Fruit fly (Drosophila melanogaster) whole organism, prepupa: ENCODE results near the gene Prp40.
A peak's percentile ranks its signal among the peaks of the same experiment; 100 is the strongest.

Experiments used
- CG10631 ChIP-seq: fragments of 200-800 bp; sonication (Bioruptor generic); optimal IDR thresholded peaks from 2 replicates; lab custom pipeline; 2016; ENCODE audit warnings: missing biosample characterization, missing genetic modification characterization
- CG10669 ChIP-seq: fragments of 200-800 bp; sonication (Bioruptor generic); optimal IDR thresholded peaks from 3 replicates; lab custom pipeline; 2018; ENCODE audit warnings: missing biosample characterization, mild to moderate bottlenecking, missing genetic modification characterization, moderate library complexity
- CG11294 ChIP-seq: fragments of 200-800 bp; sonication (Bioruptor generic); IDR thresholded peaks from 2 replicates; pipeline ENCODE4 v1.3.6; 2022; ENCODE audit warnings: missing biosample characterization, missing genetic modification characterization
- CG11762 ChIP-seq: fragments of 200-800 bp; sonication (Bioruptor generic); optimal IDR thresholded peaks from 3 replicates; lab custom pipeline; 2016; ENCODE audit warnings: missing biosample characterization, missing genetic modification characterization; ENCODE audit not compliant: insufficient read depth
- CG11902 ChIP-seq: fragments of 200-800 bp; sonication (Bioruptor generic); optimal IDR thresholded peaks from 3 replicates; lab custom pipeline; 2016; ENCODE audit warnings: missing biosample characterization, missing genetic modification characterization
- CG15336 ChIP-seq: fragments of 200-800 bp; sonication (Bioruptor generic); IDR thresholded peaks from 2 replicates; pipeline ENCODE4 v1.3.6; 2022; ENCODE audit warnings: missing biosample characterization, missing genetic modification characterization
- CG3032 ChIP-seq: fragments of 200-800 bp; optimal IDR thresholded peaks from 2 replicates; lab custom pipeline; 2019; ENCODE audit warnings: missing biosample characterization, mild to moderate bottlenecking, missing genetic modification characterization, moderate library complexity
- CG31627 ChIP-seq: fragments of 200-800 bp; sonication (Bioruptor generic); optimal IDR thresholded peaks from 3 replicates; lab custom pipeline; 2016; ENCODE audit warnings: missing biosample characterization, missing genetic modification characterization
- CG32006 ChIP-seq: fragments of 200-800 bp; sonication (Bioruptor generic); optimal IDR thresholded peaks from 3 replicates; lab custom pipeline; 2017; ENCODE audit warnings: missing biosample characterization, mild to moderate bottlenecking, missing genetic modification characterization
- CG34406 ChIP-seq: fragments of 200-800 bp; sonication (Bioruptor generic); optimal IDR thresholded peaks from 3 replicates; lab custom pipeline; 2016; ENCODE audit warnings: missing biosample characterization, missing genetic modification characterization
- CG3919 ChIP-seq: fragments of 200-800 bp; sonication (Bioruptor generic); optimal IDR thresholded peaks from 3 replicates; lab custom pipeline; 2016; ENCODE audit warnings: missing biosample characterization, missing genetic modification characterization
- CG4318 ChIP-seq: fragments of 200-800 bp; sonication (Bioruptor generic); optimal IDR thresholded peaks from 3 replicates; lab custom pipeline; 2017; ENCODE audit warnings: missing biosample characterization, mild to moderate bottlenecking, missing genetic modification characterization
- CG6276 ChIP-seq: fragments of 200-800 bp; sonication (Bioruptor generic); optimal IDR thresholded peaks from 2 replicates; lab custom pipeline; 2017; ENCODE audit warnings: missing biosample characterization, mild to moderate bottlenecking, missing genetic modification characterization
- CG6792 ChIP-seq: fragments of 200-800 bp; sonication (Bioruptor generic); optimal IDR thresholded peaks from 3 replicates; lab custom pipeline; 2016; ENCODE audit warnings: missing biosample characterization, missing genetic modification characterization
- CG6808 ChIP-seq: fragments of 200-800 bp; sonication (Bioruptor generic); optimal IDR thresholded peaks from 3 replicates; lab custom pipeline; 2017; ENCODE audit warnings: missing biosample characterization, missing genetic modification characterization, mild to moderate bottlenecking, moderate library complexity, missing genetic modification reagents
- CG6854 ChIP-seq: fragments of 200-800 bp; sonication (Bioruptor generic); optimal IDR thresholded peaks from 2 replicates; lab custom pipeline; 2017; ENCODE audit warnings: missing biosample characterization, mild to moderate bottlenecking, missing genetic modification characterization
- CG7368 ChIP-seq: fragments of 200-800 bp; sonication (Bioruptor generic); optimal IDR thresholded peaks from 3 replicates; lab custom pipeline; 2016; ENCODE audit warnings: missing biosample characterization, missing genetic modification characterization
- CG8119 ChIP-seq: fragments of 200-800 bp; sonication (Bioruptor generic); IDR thresholded peaks from 3 replicates; pipeline ENCODE4 v1.3.6; 2022; ENCODE audit warnings: missing biosample characterization, missing genetic modification characterization
- CG8319 ChIP-seq: fragments of 200-800 bp; sonication (Bioruptor generic); optimal IDR thresholded peaks from 3 replicates; lab custom pipeline; 2016; ENCODE audit warnings: missing biosample characterization, missing genetic modification characterization
- CG8632 ChIP-seq: fragments of 200-800 bp; sonication (Bioruptor generic); optimal IDR thresholded peaks from 3 replicates; lab custom pipeline; 2016; ENCODE audit warnings: missing biosample characterization, missing genetic modification characterization
- Eip75B ChIP-seq: fragments of 200-800 bp; sonication (Bioruptor generic); optimal IDR thresholded peaks from 3 replicates; lab custom pipeline; 2016; ENCODE audit warnings: missing biosample characterization, missing genetic modification characterization
- Eip93F ChIP-seq: fragments of 200-800 bp; sonication (Bioruptor generic); optimal IDR thresholded peaks from 2 replicates; lab custom pipeline; 2016; ENCODE audit warnings: missing biosample characterization, mild to moderate bottlenecking, missing genetic modification characterization
- Ets21C ChIP-seq: fragments of 200-800 bp; sonication (Bioruptor generic); optimal IDR thresholded peaks from 3 replicates; lab custom pipeline; 2016; ENCODE audit warnings: missing biosample characterization, missing genetic modification characterization
- Ets96B ChIP-seq: fragments of 200-800 bp; optimal IDR thresholded peaks from 2 replicates; lab custom pipeline; 2019; ENCODE audit warnings: missing biosample characterization, mild to moderate bottlenecking, missing genetic modification characterization, moderate library complexity
- Gug ChIP-seq: fragments of 200-800 bp; sonication (Bioruptor generic); IDR thresholded peaks from 2 replicates; pipeline ENCODE4 v1.3.6; 2022; ENCODE audit warnings: missing biosample characterization, missing genetic modification characterization
- Hr38 ChIP-seq: sonication (Bioruptor generic); optimal IDR thresholded peaks from 2 replicates; lab custom pipeline; 2016; ENCODE audit warnings: missing biosample characterization, missing genetic modification characterization
- Hr4 ChIP-seq: fragments of 200-800 bp; sonication (Bioruptor generic); optimal IDR thresholded peaks from 3 replicates; lab custom pipeline; 2016; ENCODE audit warnings: missing biosample characterization, missing genetic modification characterization
- Lpt ChIP-seq: fragments of 200-800 bp; sonication (Bioruptor generic); optimal IDR thresholded peaks from 3 replicates; lab custom pipeline; 2016; ENCODE audit warnings: missing biosample characterization, missing genetic modification characterization
- Met ChIP-seq: fragments of 200-800 bp; sonication (Bioruptor generic); optimal IDR thresholded peaks from 3 replicates; lab custom pipeline; 2016; ENCODE audit warnings: missing biosample characterization, missing genetic modification characterization
- OdsH ChIP-seq: fragments of 200-800 bp; sonication (Bioruptor generic); optimal IDR thresholded peaks from 3 replicates; lab custom pipeline; 2016; ENCODE audit warnings: missing biosample characterization, missing genetic modification characterization
- Smox ChIP-seq: fragments of 200-800 bp; sonication (Bioruptor generic); optimal IDR thresholded peaks from 3 replicates; lab custom pipeline; 2016; ENCODE audit warnings: missing biosample characterization, missing genetic modification characterization
- Sox102F ChIP-seq: fragments of 200-800 bp; sonication (Bioruptor generic); optimal IDR thresholded peaks from 2 replicates; lab custom pipeline; 2016; ENCODE audit warnings: missing biosample characterization, mild to moderate bottlenecking, missing genetic modification characterization
- Sox14 ChIP-seq: fragments of 200-800 bp; sonication (Bioruptor generic); optimal IDR thresholded peaks from 3 replicates; lab custom pipeline; 2016; ENCODE audit warnings: missing biosample characterization, missing genetic modification characterization
- Sox15 ChIP-seq: fragments of 200-800 bp; sonication (Bioruptor generic); optimal IDR thresholded peaks from 3 replicates; lab custom pipeline; 2016; ENCODE audit warnings: missing biosample characterization, missing genetic modification characterization
- achi ChIP-seq: fragments of 200-800 bp; sonication (Bioruptor generic); optimal IDR thresholded peaks from 3 replicates; lab custom pipeline; 2016; ENCODE audit warnings: missing biosample characterization, missing genetic modification characterization
- acj6 ChIP-seq: fragments of 200-800 bp; sonication (Bioruptor generic); optimal IDR thresholded peaks from 3 replicates; lab custom pipeline; 2016; ENCODE audit warnings: missing biosample characterization, missing genetic modification characterization
- cyc ChIP-seq: fragments of 200-800 bp; sonication (Bioruptor generic); optimal IDR thresholded peaks from 3 replicates; lab custom pipeline; 2016; ENCODE audit warnings: missing biosample characterization, missing genetic modification characterization
- dac ChIP-seq: fragments of 200-800 bp; sonication (Bioruptor generic); optimal IDR thresholded peaks from 2 replicates; lab custom pipeline; 2017; ENCODE audit warnings: missing biosample characterization, mild to moderate bottlenecking, missing genetic modification characterization
- dsx ChIP-seq: fragments of 200-800 bp; optimal IDR thresholded peaks from 3 replicates; lab custom pipeline; 2019; ENCODE audit warnings: missing biosample characterization, mild to moderate bottlenecking, missing genetic modification characterization, moderate library complexity; ENCODE audit not compliant: poor library complexity, severe bottlenecking
- eg ChIP-seq: fragments of 200-800 bp; sonication (Bioruptor generic); IDR thresholded peaks from 3 replicates; pipeline ENCODE4 v1.3.6; 2022; ENCODE audit warnings: missing biosample characterization, missing genetic modification characterization
- esn ChIP-seq: fragments of 200-800 bp; sonication (Bioruptor generic); optimal IDR thresholded peaks from 2 replicates; lab custom pipeline; 2016; ENCODE audit warnings: missing biosample characterization, mild to moderate bottlenecking, missing genetic modification characterization, moderate library complexity
- fd59A ChIP-seq: fragments of 200-800 bp; sonication (Bioruptor generic); optimal IDR thresholded peaks from 2 replicates; lab custom pipeline; 2017; ENCODE audit warnings: missing biosample characterization, mild to moderate bottlenecking, missing genetic modification characterization, missing genetic modification reagents
- fd85E ChIP-seq: fragments of 200-800 bp; sonication (Bioruptor generic); optimal IDR thresholded peaks from 3 replicates; lab custom pipeline; 2016; ENCODE audit warnings: missing biosample characterization, missing genetic modification characterization
- fkh ChIP-seq: fragments of 200-800 bp; sonication (Bioruptor generic); optimal IDR thresholded peaks from 3 replicates; lab custom pipeline; 2017; ENCODE audit warnings: missing biosample characterization, mild to moderate bottlenecking, missing genetic modification characterization, moderate library complexity
- lz ChIP-seq: fragments of 200-800 bp; sonication (Bioruptor generic); optimal IDR thresholded peaks from 3 replicates; lab custom pipeline; 2016; ENCODE audit warnings: missing biosample characterization, missing genetic modification characterization
- net ChIP-seq: fragments of 200-800 bp; sonication (Bioruptor generic); optimal IDR thresholded peaks from 3 replicates; lab custom pipeline; 2016; ENCODE audit warnings: missing biosample characterization, missing genetic modification characterization
- pdm3 ChIP-seq: fragments of 200-800 bp; sonication (Bioruptor generic); optimal IDR thresholded peaks from 3 replicates; lab custom pipeline; 2016; ENCODE audit warnings: missing biosample characterization, missing genetic modification characterization
- salr ChIP-seq, 2 experiments: fragments of 200-800 bp; sonication (Bioruptor generic); optimal IDR thresholded peaks; 3 replicates each; lab custom pipeline; 2016 to 2018; ENCODE audit warnings: missing biosample characterization in 2 of 2, missing genetic modification characterization in 2 of 2, mild to moderate bottlenecking in 1 of 2
- spab ChIP-seq: fragments of 200-800 bp; sonication (Bioruptor generic); optimal IDR thresholded peaks from 2 replicates; lab custom pipeline; 2017; ENCODE audit warnings: missing biosample characterization, mild to moderate bottlenecking, missing genetic modification characterization, missing genetic modification reagents
- ss ChIP-seq, 2 experiments: fragments of 200-800 bp; sonication (Bioruptor generic); optimal IDR thresholded peaks; 2 replicates in 1 of 2; 3 replicates in 1 of 2; lab custom pipeline; 2017 to 2018; ENCODE audit warnings: mild to moderate bottlenecking in 2 of 2, missing biosample characterization in 2 of 2, missing genetic modification characterization in 2 of 2, moderate library complexity in 1 of 2
- svp ChIP-seq: fragments of 200-800 bp; sonication (Bioruptor generic); peaks from one replicate; lab custom pipeline; 2016; ENCODE audit warnings: missing biosample characterization, missing genetic modification characterization
- topi ChIP-seq: fragments of 200-800 bp; sonication (Bioruptor generic); optimal IDR thresholded peaks from 3 replicates; lab custom pipeline; 2016; ENCODE audit warnings: missing biosample characterization, missing genetic modification characterization
- vri ChIP-seq: fragments of 200-800 bp; sonication (Bioruptor generic); optimal IDR thresholded peaks from 3 replicates; lab custom pipeline; 2016; ENCODE audit warnings: missing biosample characterization, mild to moderate bottlenecking, missing genetic modification characterization

Prp40 gene

DNA sequence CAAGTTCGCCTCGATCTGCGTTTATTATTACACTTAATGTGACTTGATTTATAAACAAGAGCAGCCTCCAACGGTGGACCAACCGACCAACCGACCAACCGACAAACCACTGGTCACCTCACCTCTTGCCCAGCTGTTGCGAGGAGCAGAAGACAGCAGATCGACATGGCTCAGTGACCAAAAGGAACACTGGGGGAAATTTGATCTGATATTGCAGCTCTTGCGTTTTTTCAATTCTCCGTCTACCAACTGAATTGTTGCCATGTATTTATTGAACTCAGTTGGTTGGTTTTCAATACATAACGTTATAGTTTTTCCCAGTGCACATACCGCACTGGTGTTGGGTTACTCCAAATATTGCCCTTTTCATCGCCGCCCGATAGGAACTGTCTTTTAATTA, 18.4 kb upstream of the Prp40 start:
- TF ChIP-seq fd59A (GFP tag; lab: Kevin White, UChicago) = peak; percentile 37
- TF ChIP-seq Ets96B (tag; lab: Kevin White, UChicago) = peak; percentile 48
- peak; percentile 19 for TF ChIP-seq achi (GFP tag; lab: Kevin White, UChicago)
- peak; percentile 65 for TF ChIP-seq CG3919 (GFP tag; lab: Kevin White, UChicago)
- TF ChIP-seq OdsH (GFP tag; lab: Kevin White, UChicago) = peak; percentile 36
- TF ChIP-seq vri (GFP tag; lab: Kevin White, UChicago) = peak; percentile 7
- TF ChIP-seq CG8119 (GFP tag; lab: Robert Waterston, UW) = no peak
- TF ChIP-seq CG11762 = no peak
- no peak for TF ChIP-seq Lpt (GFP tag; lab: Kevin White, UChicago)
- peak; percentile 58 for TF ChIP-seq CG34406 (GFP tag; lab: Kevin White, UChicago)
- peak; percentile 41 for TF ChIP-seq dsx (GFP tag; lab: Kevin White, UChicago)
- TF ChIP-seq Ets21C (GFP tag; lab: Kevin White, UChicago) = peak; percentile 16
- no peak for TF ChIP-seq CG4318 (GFP tag; lab: Kevin White, UChicago)
- TF ChIP-seq CG3032 (tag; lab: Kevin White, UChicago) = peak; percentile 22
- TF ChIP-seq Met (GFP tag; lab: Kevin White, UChicago) = peak; percentile 59
- TF ChIP-seq spab (GFP tag; lab: Kevin White, UChicago) = peak; percentile 17
- TF ChIP-seq CG8632 (GFP tag; lab: Kevin White, UChicago) = no peak
- peak; percentile 55 for TF ChIP-seq Smox (GFP tag; lab: Kevin White, UChicago)
- no peak for TF ChIP-seq fkh
- peak; percentile 76 for TF ChIP-seq esn (GFP tag; lab: Kevin White, UChicago)
- TF ChIP-seq CG15336 (GFP tag; lab: Robert Waterston, UW) = no peak
- peak; percentile 22 for TF ChIP-seq CG6854 (GFP tag; lab: Kevin White, UChicago)
- TF ChIP-seq CG11902 (GFP tag; lab: Kevin White, UChicago) = peak; percentile 11
- TF ChIP-seq Gug (GFP tag; lab: Robert Waterston, UW) = no peak
- TF ChIP-seq CG6276 = no peak
- no peak for TF ChIP-seq dac (GFP tag; lab: Kevin White, UChicago)
- peak; percentile 19 for TF ChIP-seq Sox14 (GFP tag; lab: Kevin White, UChicago)
- TF ChIP-seq salr (GFP tag; optimal IDR thresholded peaks at IDR 0.05; lab: Kevin White, UChicago) = peak in 1 of 2 experiments; percentile 31
- TF ChIP-seq svp (GFP tag; lab: Kevin White, UChicago) = peak; percentile 84
- TF ChIP-seq Eip75B = peak; percentile 63
- peak; percentile 22 for TF ChIP-seq CG10669 (GFP tag; lab: Kevin White, UChicago)
- TF ChIP-seq CG6792 (GFP tag; lab: Kevin White, UChicago) = peak; percentile 53
- peak; percentile 27 to 38 for TF ChIP-seq ss (GFP tag; optimal IDR thresholded peaks at IDR 0.05; lab: Kevin White, UChicago)
- peak; percentile 21 for TF ChIP-seq CG7368
- no peak for TF ChIP-seq eg (GFP tag; lab: Robert Waterston, UW)
- no peak for TF ChIP-seq Eip93F (GFP tag; lab: Kevin White, UChicago)
- TF ChIP-seq Hr38 (GFP tag; lab: Kevin White, UChicago) = no peak
- no peak for TF ChIP-seq fd85E (GFP tag; lab: Kevin White, UChicago)
- peak; percentile 47 for TF ChIP-seq CG31627 (GFP tag; lab: Kevin White, UChicago)
- peak; percentile 27 for TF ChIP-seq net (GFP tag; lab: Kevin White, UChicago)
- peak; percentile 52 for TF ChIP-seq CG10631
- no peak for TF ChIP-seq Hr4 (GFP tag; lab: Kevin White, UChicago)
- no peak for TF ChIP-seq CG8319 (GFP tag; lab: Kevin White, UChicago)
- TF ChIP-seq Sox15 (GFP tag; lab: Kevin White, UChicago) = peak; percentile 2
- TF ChIP-seq cyc (GFP tag; lab: Kevin White, UChicago) = peak; percentile 49
- peak; percentile 60 for TF ChIP-seq CG6808 (GFP tag; lab: Kevin White, UChicago)
- peak; percentile 51 for TF ChIP-seq Sox102F
- TF ChIP-seq topi (GFP tag; lab: Kevin White, UChicago) = peak; percentile 29
- TF ChIP-seq pdm3 (GFP tag; lab: Kevin White, UChicago) = peak; percentile 23
- TF ChIP-seq CG11294 (GFP tag; lab: Robert Waterston, UW) = no peak
- peak; percentile 28 for TF ChIP-seq lz (GFP tag; lab: Kevin White, UChicago)
- TF ChIP-seq acj6 (GFP tag; lab: Kevin White, UChicago) = peak; percentile 40
- TF ChIP-seq CG32006 = peak; percentile 3
